Fruit fly (Drosophila melanogaster): Measurements from ENCODE around the gene RabX4.

dm6 chr3R:24862574-24863089 is 34.4 kb upstream of the RabX4 start, which contains the start of gene CG7016:
- TF ChIP-seq ttk (optimal IDR thresholded peaks at IDR 0.05) (no peak), psq (optimal IDR thresholded peaks at IDR 0.05) (no peak), Sin3A (optimal IDR thresholded peaks at IDR 0.05) (no peak), Myc (optimal IDR thresholded peaks at IDR 0.05) (no peak)

Measured in Kc167 (cell line).